Worm (Caenorhabditis elegans) whole organism, L4 larva: ENCODE data around the gene ins-7.

Source experiments
- D1046.2 ChIP-seq: fragments of 200-800 bp; sonication (Bioruptor generic); IDR thresholded peaks from 2 replicates; pipeline ENCODE4 v1.3.6; 2022; ENCODE audit warnings: missing genetic modification characterization, missing compliant biosample characterization
- F10B5.3 ChIP-seq: sonication (generic microtip); optimal IDR thresholded peaks from 2 replicates; lab custom pipeline; 2016; ENCODE audit warnings: mild to moderate bottlenecking, missing genetic modification characterization, missing compliant biosample characterization
- F49E8.2 ChIP-seq: sonication (generic microtip); optimal IDR thresholded peaks from 2 replicates; lab custom pipeline; 2016; ENCODE audit warnings: missing compliant biosample characterization, mild to moderate bottlenecking, missing genetic modification characterization, borderline replicate concordance
- Y48G9A.11 ChIP-seq: fragments of 200-800 bp; sonication (Bioruptor generic); IDR thresholded peaks from 2 replicates; pipeline ENCODE4 v1.3.6; 2022; ENCODE audit warnings: missing genetic modification reagents, missing genetic modification characterization, missing compliant biosample characterization
- Y5F2A.4 ChIP-seq: fragments of 200-800 bp; sonication (Bioruptor generic); optimal IDR thresholded peaks from 2 replicates; lab custom pipeline; 2018; ENCODE audit warnings: mild to moderate bottlenecking, missing genetic modification characterization, missing compliant biosample characterization
- aha-1 ChIP-seq: fragments of 150-350 bp; peaks from one replicate; lab custom pipeline; 2014; ENCODE audit warnings: missing biosample characterization, missing genetic modification characterization
- attf-4 ChIP-seq: sonication (generic microtip); optimal IDR thresholded peaks from 3 replicates; lab custom pipeline; 2017; ENCODE audit warnings: missing biosample characterization, missing genetic modification characterization
- ceh-20 ChIP-seq: fragments of 200-800 bp; sonication (Bioruptor generic); IDR thresholded peaks from 2 replicates; pipeline ENCODE4 v1.3.6; 2022; ENCODE audit warnings: missing genetic modification reagents, missing genetic modification characterization, missing compliant biosample characterization
- ceh-32 ChIP-seq: sonication (generic microtip); optimal IDR thresholded peaks from 2 replicates; lab custom pipeline; 2016; ENCODE audit warnings: mild to moderate bottlenecking, missing genetic modification characterization, missing compliant biosample characterization; ENCODE audit not compliant: poor library complexity
- ceh-82 ChIP-seq: sonication (generic microtip); optimal IDR thresholded peaks from 2 replicates; lab custom pipeline; 2017; ENCODE audit warnings: missing biosample characterization, missing genetic modification characterization
- ces-1 ChIP-seq: fragments of 150-350 bp; sonication (generic microtip); optimal IDR thresholded peaks from 4 replicates; lab custom pipeline; 2014; ENCODE audit warnings: missing biosample characterization, missing genetic modification reagents, missing genetic modification characterization
- cey-2 ChIP-seq: sonication (generic microtip); optimal IDR thresholded peaks from 3 replicates; lab custom pipeline; 2017; ENCODE audit warnings: missing genetic modification characterization, mild to moderate bottlenecking, missing compliant biosample characterization, antibody characterized with exemption, borderline replicate concordance; ENCODE audit not compliant: insufficient read depth
- ctbp-1 ChIP-seq: fragments of 200-800 bp; sonication (Bioruptor generic); IDR thresholded peaks from 2 replicates; pipeline ENCODE4 v1.3.6; 2022; ENCODE audit warnings: missing genetic modification reagents, missing genetic modification characterization, missing compliant biosample characterization
- daf-12 ChIP-seq: fragments of 150-350 bp; optimal IDR thresholded peaks from 2 replicates; lab custom pipeline; 2014; ENCODE audit warnings: missing biosample characterization, missing genetic modification reagents, missing genetic modification characterization
- daf-16 ChIP-seq, 3 experiments: sonication (generic microtip); optimal IDR thresholded peaks; 2 replicates each; lab custom pipeline; 2016 to 2017; ENCODE audit warnings: missing genetic modification characterization in 3 of 3, missing genetic modification reagents in 3 of 3, mild to moderate bottlenecking in 2 of 3, missing compliant biosample characterization in 2 of 3, missing biosample characterization in 1 of 3, moderate library complexity in 1 of 3
- daf-19 ChIP-seq: fragments of 200-800 bp; sonication (Bioruptor generic); conservative IDR thresholded peaks from 2 replicates; pipeline ENCODE4 v1.3.6; 2022; ENCODE audit warnings: missing genetic modification characterization, missing compliant biosample characterization
- dmd-6 ChIP-seq: fragments of 200-800 bp; sonication (Bioruptor generic); IDR thresholded peaks from 2 replicates; pipeline ENCODE4 v1.3.6; 2022; ENCODE audit warnings: missing genetic modification reagents, missing genetic modification characterization, missing compliant biosample characterization
- dmd-8 ChIP-seq: fragments of 200-800 bp; sonication (Bioruptor generic); IDR thresholded peaks from 2 replicates; pipeline ENCODE4 v1.3.6; 2022; ENCODE audit warnings: missing genetic modification characterization, missing compliant biosample characterization
- dmd-9 ChIP-seq: fragments of 200-800 bp; sonication (Bioruptor generic); IDR thresholded peaks from 2 replicates; pipeline ENCODE4 v1.3.6; 2022; ENCODE audit warnings: missing genetic modification reagents, missing genetic modification characterization, missing compliant biosample characterization
- dve-1 ChIP-seq: sonication (generic microtip); optimal IDR thresholded peaks from 2 replicates; lab custom pipeline; 2017; ENCODE audit warnings: antibody characterized with exemption, mild to moderate bottlenecking, missing genetic modification characterization, missing compliant biosample characterization; ENCODE audit not compliant: insufficient read depth
- egl-27 ChIP-seq: sonication (generic microtip); optimal IDR thresholded peaks from 3 replicates; lab custom pipeline; 2017; ENCODE audit warnings: missing biosample characterization, missing genetic modification reagents, missing genetic modification characterization
- fkh-10 ChIP-seq: fragments of 150-350 bp; optimal IDR thresholded peaks from 2 replicates; lab custom pipeline; 2014; ENCODE audit warnings: missing biosample characterization, missing genetic modification reagents, missing genetic modification characterization
- fos-1 ChIP-seq: fragments of 150-350 bp; optimal IDR thresholded peaks from 2 replicates; lab custom pipeline; 2014; ENCODE audit warnings: missing biosample characterization, missing genetic modification characterization
- gei-8 ChIP-seq: fragments of 200-800 bp; sonication (Bioruptor generic); optimal IDR thresholded peaks from 2 replicates; lab custom pipeline; 2018; ENCODE audit warnings: mild to moderate bottlenecking, missing genetic modification characterization, missing compliant biosample characterization
- hif-1 ChIP-seq, 2 experiments: sonication (generic microtip); optimal IDR thresholded peaks; 2 replicates each; lab custom pipeline; 2016 to 2017; ENCODE audit warnings: missing compliant biosample characterization in 2 of 2, missing genetic modification characterization in 2 of 2, missing genetic modification reagents in 2 of 2, missing genotype in 2 of 2, mild to moderate bottlenecking in 1 of 2
- jun-1 ChIP-seq: fragments of 150-350 bp; optimal IDR thresholded peaks from 2 replicates; lab custom pipeline; 2014; ENCODE audit warnings: missing biosample characterization, missing genetic modification reagents, missing genetic modification characterization
- lin-1 ChIP-seq: fragments of 200-800 bp; sonication (Bioruptor generic); IDR thresholded peaks from 2 replicates; pipeline ENCODE4 v1.3.6; 2022; ENCODE audit warnings: missing genetic modification reagents, missing genetic modification characterization, missing compliant biosample characterization
- lin-15B ChIP-seq: fragments of 150-350 bp; sonication (generic microtip); optimal IDR thresholded peaks from 3 replicates; lab custom pipeline; 2014; ENCODE audit warnings: missing biosample characterization, missing genetic modification characterization
- lin-39 ChIP-seq: fragments of 150-350 bp; optimal IDR thresholded peaks from 2 replicates; lab custom pipeline; 2014; ENCODE audit warnings: missing biosample characterization, missing genetic modification reagents, missing genetic modification characterization
- lsy-2 ChIP-seq, 2 experiments: fragments of 150-350 bp in 1 of 2; sonication (generic microtip) in 1 of 2; optimal IDR thresholded peaks; 2 replicates each; lab custom pipeline; 2014 to 2017; ENCODE audit warnings: missing biosample characterization in 2 of 2, missing genetic modification characterization in 2 of 2
- mdl-1 ChIP-seq, 2 experiments: fragments of 150-350 bp in 1 of 2; sonication (generic microtip) in 1 of 2; optimal IDR thresholded peaks; 2 replicates each; lab custom pipeline; 2014 to 2017; ENCODE audit warnings: missing biosample characterization in 2 of 2, missing genetic modification characterization in 2 of 2
- mes-2 ChIP-seq: sonication (generic microtip); optimal IDR thresholded peaks from 2 replicates; lab custom pipeline; 2016; ENCODE audit warnings: missing genotype, mild to moderate bottlenecking, missing genetic modification characterization, missing compliant biosample characterization; ENCODE audit not compliant: poor library complexity, severe bottlenecking
- mxl-2 ChIP-seq: fragments of 200-800 bp; sonication (Bioruptor generic); conservative IDR thresholded peaks from 2 replicates; pipeline ENCODE4 v1.3.6; 2022; ENCODE audit warnings: missing genetic modification reagents, missing genetic modification characterization, missing compliant biosample characterization
- mxl-3 ChIP-seq: fragments of 200-800 bp; sonication (Bioruptor generic); optimal IDR thresholded peaks from 2 replicates; lab custom pipeline; 2018; ENCODE audit warnings: mild to moderate bottlenecking, missing genetic modification characterization, missing compliant biosample characterization
- nhr-28 ChIP-seq: fragments of 150-350 bp; optimal IDR thresholded peaks from 2 replicates; lab custom pipeline; 2014; ENCODE audit warnings: missing biosample characterization, missing genetic modification characterization
- nhr-42 ChIP-seq: fragments of 200-800 bp; sonication (Bioruptor generic); IDR thresholded peaks from 2 replicates; pipeline ENCODE4 v1.3.6; 2022; ENCODE audit warnings: missing genetic modification characterization, missing compliant biosample characterization
- nhr-6 ChIP-seq: fragments of 150-350 bp; optimal IDR thresholded peaks from 2 replicates; lab custom pipeline; 2014; ENCODE audit warnings: missing biosample characterization, missing genetic modification characterization
- pha-4 ChIP-seq, 2 experiments: fragments of 150-350 bp in 1 of 2; fragments of 200-800 bp in 1 of 2; sonication (Bioruptor generic) in 1 of 2; IDR thresholded peaks in 1 of 2; optimal IDR thresholded peaks in 1 of 2; 2 replicates each; pipeline versions ENCODE4 v1.3.6 to Lab custom; 2014 to 2022; ENCODE audit warnings: missing genetic modification characterization in 2 of 2, missing genetic modification reagents in 2 of 2, missing biosample characterization in 1 of 2, missing compliant biosample characterization in 1 of 2
- php-3 ChIP-seq: fragments of 200-800 bp; sonication (Bioruptor generic); IDR thresholded peaks from 2 replicates; pipeline ENCODE4 v1.3.6; 2022; ENCODE audit warnings: missing genetic modification reagents, missing genetic modification characterization, missing compliant biosample characterization
- rbr-2 ChIP-seq: sonication (generic microtip); optimal IDR thresholded peaks from 2 replicates; lab custom pipeline; 2016; ENCODE audit warnings: missing genotype, missing genetic modification characterization, missing compliant biosample characterization
- saeg-2 ChIP-seq: fragments of 200-800 bp; sonication (Bioruptor generic); IDR thresholded peaks from 2 replicates; pipeline ENCODE4 v1.3.6; 2022; ENCODE audit warnings: missing genetic modification reagents, missing genetic modification characterization, missing compliant biosample characterization
- skn-1 ChIP-seq: fragments of 150-350 bp; optimal IDR thresholded peaks from 2 replicates; lab custom pipeline; 2014; ENCODE audit warnings: missing biosample characterization, missing genetic modification characterization
- spr-1 ChIP-seq: sonication (generic microtip); optimal IDR thresholded peaks from 2 replicates; lab custom pipeline; 2016; ENCODE audit warnings: mild to moderate bottlenecking, missing genetic modification characterization, missing compliant biosample characterization
- tra-1 ChIP-seq: fragments of 200-800 bp; sonication (Bioruptor generic); IDR thresholded peaks from 2 replicates; pipeline ENCODE4 v1.3.6; 2022; ENCODE audit warnings: missing genetic modification reagents, missing genetic modification characterization, missing compliant biosample characterization
- vab-7 ChIP-seq: fragments of 200-800 bp; sonication (Bioruptor generic); IDR thresholded peaks from 2 replicates; pipeline ENCODE4 v1.3.6; 2022; ENCODE audit warnings: missing genetic modification reagents, missing genetic modification characterization, missing compliant biosample characterization
- ztf-11 ChIP-seq: fragments of 150-350 bp; optimal IDR thresholded peaks from 2 replicates; lab custom pipeline; 2014; ENCODE audit warnings: missing biosample characterization, missing genetic modification characterization
- ztf-7 ChIP-seq: fragments of 150-350 bp; optimal IDR thresholded peaks from 2 replicates; lab custom pipeline; 2014; ENCODE audit warnings: missing biosample characterization, missing genetic modification characterization

The ins-7 gene

ce11 chrIV:9677226-9677992 lies 5.2 kb downstream of the ins-7 start (continued):
- TF ChIP-seq ceh-32 (tag; lab: Kevin White, UChicago) (no peak), F10B5.3 (tag; lab: Kevin White, UChicago) (no peak), nhr-42 (GFP tag; lab: Robert Waterston, UW) (no peak), daf-16 (GFP tag; optimal IDR thresholded peaks at IDR 0.05; lab: Kevin White, UChicago) (peak in 1 of 2 experiments; percentile 46), daf-16 (tag; optimal IDR thresholded peaks at IDR 0.05; lab: Kevin White, UChicago) (peak; percentile 76), mxl-3 (GFP tag; lab: Kevin White, UChicago) (peak; percentile 93), egl-27 (no peak), aha-1 (tag; lab: Kevin White, UChicago) (no peak), jun-1 (no peak), tra-1 (GFP tag; lab: Robert Waterston, UW) (peak; percentile 69), spr-1 (tag; lab: Kevin White, UChicago) (peak; percentile 17), D1046.2 (no peak), ztf-7 (tag; lab: Kevin White, UChicago) (no peak), saeg-2 (GFP tag; lab: Robert Waterston, UW) (no peak), lsy-2 (tag; optimal IDR thresholded peaks at IDR 0.05; lab: Kevin White, UChicago) (peak; percentile 9 to 84), fkh-10 (peak; percentile 77), ceh-82 (no peak), dmd-6 (GFP tag; lab: Robert Waterston, UW) (peak; percentile 92), ces-1 (GFP tag; lab: Kevin White, UChicago) (peak; percentile 81), skn-1 (no peak), mes-2 (tag; lab: Kevin White, UChicago) (peak; percentile 41), daf-12 (tag; lab: Kevin White, UChicago) (no peak), php-3 (GFP tag; lab: Robert Waterston, UW) (no peak), ceh-20 (GFP tag; lab: Robert Waterston, UW) (no peak; the same call in 1 of the 2 replicates), Y5F2A.4 (GFP tag; lab: Kevin White, UChicago) (no peak), dve-1 (peak; percentile 74), gei-8 (no peak), daf-19 (GFP tag; lab: Robert Waterston, UW) (no peak), lin-39 (tag; lab: Kevin White, UChicago) (no peak), ztf-11 (tag; lab: Kevin White, UChicago) (no peak), hif-1 (tag; optimal IDR thresholded peaks at IDR 0.05; lab: Kevin White, UChicago) (peak in 1 of 2 experiments; percentile 81), dmd-9 (GFP tag; lab: Robert Waterston, UW) (no peak), mxl-2 (GFP tag; lab: Robert Waterston, UW) (0 out of 2 replicates have a peak, but pooled peaks have one; percentile 9), vab-7 (no peak), rbr-2 (peak; percentile 67), lin-1 (GFP tag; lab: Robert Waterston, UW) (peak; percentile 39), cey-2 (tag; lab: Kevin White, UChicago) (no peak), fos-1 (tag; lab: Kevin White, UChicago) (no peak), pha-4 (GFP tag; IDR thresholded peaks at IDR 0.05; lab: Robert Waterston, UW) (no peak), pha-4 (tag; optimal IDR thresholded peaks at IDR 0.05; lab: Kevin White, UChicago) (peak; percentile 26), mdl-1 (tag; optimal IDR thresholded peaks at IDR 0.05; lab: Kevin White, UChicago) (peak; percentile 94 to 99), Y48G9A.11 (GFP tag; lab: Robert Waterston, UW) (no peak), F49E8.2 (no peak), lin-15B (no peak), ctbp-1 (GFP tag; lab: Robert Waterston, UW) (peak; percentile 70; the same call in 1 of the 2 replicates), dmd-8 (GFP tag; lab: Robert Waterston, UW) (no peak), nhr-28 (tag; lab: Kevin White, UChicago) (peak; percentile 89), attf-4 (tag; lab: Kevin White, UChicago) (no peak), nhr-6 (tag; lab: Kevin White, UChicago) (no peak)
